Worm (Caenorhabditis elegans) whole organism, young adult: ENCODE measurements around the gene T26H10.2.

Experiments
- ama-1 ChIP-seq, 3 experiments: fragments of 150-350 bp in 1 of 3; sonication (generic microtip) in 2 of 3; optimal IDR thresholded peaks; 2 replicates each; lab custom pipeline; 2014 to 2018; ENCODE audit warnings: missing biosample characterization in 2 of 3, missing genetic modification characterization in 2 of 3, missing genetic modification reagents in 2 of 3
- aptf-2 ChIP-seq: fragments of 200-800 bp; sonication (Bioruptor generic); conservative IDR thresholded peaks from 2 replicates; pipeline ENCODE4 v1.3.6; 2022; ENCODE audit warnings: missing genetic modification reagents, missing genetic modification characterization, missing compliant biosample characterization
- atf-7 ChIP-seq: sonication (generic microtip); optimal IDR thresholded peaks from 2 replicates; lab custom pipeline; 2017; ENCODE audit warnings: mild to moderate bottlenecking, missing genetic modification characterization, missing compliant biosample characterization
- ceh-100 ChIP-seq: fragments of 200-800 bp; sonication (Bioruptor generic); IDR thresholded peaks from 2 replicates; pipeline ENCODE4 v1.3.6; 2022; ENCODE audit warnings: missing genetic modification reagents, missing genetic modification characterization, missing compliant biosample characterization
- ceh-27 ChIP-seq: fragments of 200-800 bp; sonication (Bioruptor generic); optimal IDR thresholded peaks from 2 replicates; lab custom pipeline; 2018; ENCODE audit warnings: mild to moderate bottlenecking, missing genetic modification characterization, moderate library complexity, missing compliant biosample characterization
- chd-7 ChIP-seq: sonication (generic microtip); optimal IDR thresholded peaks from 2 replicates; lab custom pipeline; 2016; ENCODE audit warnings: mild to moderate bottlenecking, missing genetic modification characterization, moderate library complexity, missing compliant biosample characterization
- gei-17 ChIP-seq: fragments of 200-800 bp; sonication (Bioruptor generic); optimal IDR thresholded peaks from 2 replicates; lab custom pipeline; 2018; ENCODE audit warnings: mild to moderate bottlenecking, missing genetic modification characterization, missing compliant biosample characterization
- lag-1 ChIP-seq: fragments of 200-800 bp; sonication (Bioruptor generic); IDR thresholded peaks from 2 replicates; pipeline ENCODE4 v1.3.6; 2022; ENCODE audit warnings: missing genetic modification reagents, missing genetic modification characterization, missing compliant biosample characterization
- mel-28 ChIP-seq: sonication (generic microtip); optimal IDR thresholded peaks from 2 replicates; lab custom pipeline; 2016; ENCODE audit warnings: borderline replicate concordance, mild to moderate bottlenecking, missing genetic modification characterization, missing compliant biosample characterization
- sea-2 ChIP-seq: fragments of 200-800 bp; sonication (Bioruptor generic); IDR thresholded peaks from 2 replicates; pipeline ENCODE4 v1.3.6; 2022; ENCODE audit warnings: missing genetic modification characterization, missing compliant biosample characterization
- snpc-4 ChIP-seq, 5 experiments: fragments of 150-350 bp in 1 of 5; sonication (generic microtip) in 4 of 5; optimal IDR thresholded peaks; 2 replicates each; lab custom pipeline; 2014 to 2018; ENCODE audit warnings: missing genetic modification characterization in 5 of 5, missing biosample characterization in 3 of 5, antibody characterized with exemption in 2 of 5, mild to moderate bottlenecking in 2 of 5, missing compliant biosample characterization in 2 of 5, missing genotype in 2 of 5, moderate library complexity in 2 of 5, missing genetic modification reagents in 1 of 5
- tbp1 ChIP-seq: fragments of 200-800 bp; sonication (Bioruptor generic); optimal IDR thresholded peaks from 2 replicates; lab custom pipeline; 2018; ENCODE audit warnings: mild to moderate bottlenecking, missing genetic modification characterization, missing compliant biosample characterization

DNA sequence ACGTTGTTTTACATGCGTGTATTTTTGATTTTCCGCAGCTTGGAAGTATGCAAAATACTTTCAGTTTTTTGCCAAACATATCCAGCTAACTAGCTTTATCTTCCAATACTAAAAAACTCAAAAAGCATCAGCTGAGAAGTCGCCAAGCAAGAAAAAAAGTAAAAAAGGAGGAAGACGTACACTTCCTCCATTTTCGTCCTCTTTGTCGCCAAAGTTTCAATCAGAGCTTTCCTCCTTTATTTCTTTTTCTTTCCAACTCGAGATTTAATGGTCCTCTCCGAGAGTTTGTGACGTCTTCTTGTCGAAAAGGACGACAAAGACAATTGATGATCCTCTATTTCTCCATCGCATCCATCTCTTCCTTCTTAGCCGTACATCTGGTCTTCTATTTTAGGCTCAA is 43.9 kb downstream of the T26H10.2 start:
- TF ChIP-seq ama-1 (optimal IDR thresholded peaks at IDR 0.05; lab: Kevin White, UChicago) (no peak), ama-1 (GFP tag; optimal IDR thresholded peaks at IDR 0.05; lab: Kevin White, UChicago) (no peak), gei-17 (no peak), atf-7 (no peak), tbp1 (no peak), ceh-27 (GFP tag; lab: Kevin White, UChicago) (no peak), chd-7 (tag; lab: Kevin White, UChicago) (no peak), ceh-100 (GFP tag; lab: Robert Waterston, UW) (no peak), snpc-4 (GFP tag; optimal IDR thresholded peaks at IDR 0.05; lab: Kevin White, UChicago) (no peak), snpc-4 (tag; optimal IDR thresholded peaks at IDR 0.05; lab: Kevin White, UChicago) (no peak), lag-1 (GFP tag; lab: Robert Waterston, UW) (no peak), mel-28 (tag; lab: Kevin White, UChicago) (no peak), aptf-2 (GFP tag; lab: Robert Waterston, UW) (no peak), sea-2 (no peak)
